Fruit fly (Drosophila melanogaster) whole organism, wandering third instar larva: Measurements from ENCODE around the gene Crag.

Experiments
- Abd-B ChIP-seq: fragments of >200 bp; optimal IDR thresholded peaks from 2 replicates; lab custom pipeline; 2017; ENCODE audit warnings: missing biosample characterization, missing genetic modification characterization
- CG9705 ChIP-seq: fragments of 200-800 bp; sonication (Bioruptor generic); optimal IDR thresholded peaks from 2 replicates; lab custom pipeline; 2018; ENCODE audit warnings: missing biosample characterization, mild to moderate bottlenecking, missing genetic modification characterization
- Dfd ChIP-seq: fragments of >200 bp; optimal IDR thresholded peaks from 2 replicates; lab custom pipeline; 2017; ENCODE audit warnings: missing biosample characterization, missing genetic modification characterization
- Hnf4 ChIP-seq: fragments of 200-800 bp; sonication (Bioruptor generic); optimal IDR thresholded peaks from 2 replicates; lab custom pipeline; 2016; ENCODE audit warnings: missing biosample characterization, mild to moderate bottlenecking, missing genetic modification characterization
- Myc ChIP-seq: fragments of >200 bp; optimal IDR thresholded peaks from 2 replicates; lab custom pipeline; 2017
- OdsH ChIP-seq: fragments of 200-800 bp; sonication (Bioruptor generic); optimal IDR thresholded peaks from 2 replicates; lab custom pipeline; 2016; ENCODE audit warnings: missing biosample characterization, mild to moderate bottlenecking, missing genetic modification characterization
- br ChIP-seq: fragments of 200-800 bp; sonication (Bioruptor generic); optimal IDR thresholded peaks from 2 replicates; lab custom pipeline; 2016; ENCODE audit warnings: missing biosample characterization, missing genetic modification characterization
- dmrt93B ChIP-seq: fragments of 200-800 bp; sonication (Bioruptor generic); optimal IDR thresholded peaks from 2 replicates; lab custom pipeline; 2018; ENCODE audit warnings: missing biosample characterization, mild to moderate bottlenecking, missing genetic modification characterization
- dsf ChIP-seq: sonication (Bioruptor generic); optimal IDR thresholded peaks from 2 replicates; lab custom pipeline; 2016; ENCODE audit warnings: missing biosample characterization, missing genetic modification characterization, borderline replicate concordance
- foxo ChIP-seq, 2 experiments: fragments of 200-800 bp; sonication (Bioruptor generic); optimal IDR thresholded peaks; 2 replicates in 1 of 2; 3 replicates in 1 of 2; lab custom pipeline; 2016 to 2017; ENCODE audit warnings: missing biosample characterization in 2 of 2, missing genetic modification characterization in 2 of 2
- h ChIP-seq: fragments of 200-800 bp; sonication (Bioruptor generic); optimal IDR thresholded peaks from 3 replicates; lab custom pipeline; 2016; ENCODE audit warnings: missing biosample characterization, mild to moderate bottlenecking, missing genetic modification characterization
- jim ChIP-seq: fragments of 175-275, 200-325 bp; sonication (Bioruptor generic); optimal IDR thresholded peaks from 2 replicates; lab custom pipeline; 2016; ENCODE audit warnings: missing biosample characterization, mild to moderate bottlenecking, missing genetic modification characterization
- psq ChIP-seq: fragments of 200-800 bp; sonication (Bioruptor generic); optimal IDR thresholded peaks from 3 replicates; lab custom pipeline; 2017; ENCODE audit warnings: missing biosample characterization, mild to moderate bottlenecking, missing genetic modification characterization, moderate library complexity
- usp ChIP-seq: fragments of >200 bp; optimal IDR thresholded peaks from 2 replicates; lab custom pipeline; 2017; ENCODE audit warnings: missing biosample characterization, missing genetic modification characterization

- no peak for TF ChIP-seq Hnf4 (GFP tag; lab: Kevin White, UChicago)
- no peak for TF ChIP-seq h (GFP tag; lab: Kevin White, UChicago)
- TF ChIP-seq Dfd (GFP tag; lab: Kevin White, UChicago), result no peak
- TF ChIP-seq OdsH (GFP tag; lab: Kevin White, UChicago), result no peak
- no peak for TF ChIP-seq psq (GFP tag; lab: Kevin White, UChicago)
- TF ChIP-seq Abd-B (GFP tag; lab: Kevin White, UChicago), result no peak
- TF ChIP-seq usp (GFP tag; lab: Kevin White, UChicago), result no peak
- TF ChIP-seq br (GFP tag; lab: Kevin White, UChicago), result no peak
- no peak for TF ChIP-seq Myc
- TF ChIP-seq dsf, result no peak
- TF ChIP-seq CG9705 (GFP tag; lab: Kevin White, UChicago), result no peak
- no peak for TF ChIP-seq jim (GFP tag; lab: Kevin White, UChicago)
- TF ChIP-seq foxo (GFP tag; optimal IDR thresholded peaks at IDR 0.05; lab: Kevin White, UChicago), result no peak
- no peak for TF ChIP-seq dmrt93B (GFP tag; lab: Kevin White, UChicago)
Observed at dm6 chrX:8593159-8593476, 1.3 kb downstream of the Crag start.
